Worm (Caenorhabditis elegans) whole organism, late embryonic: Measurements from ENCODE around the gene R02F2.7.

Experiments used
- ama-1 ChIP-seq: fragments of 150-350 bp; optimal IDR thresholded peaks from 2 replicates; lab custom pipeline; 2014
- ceh-9 ChIP-seq: sonication (generic microtip); optimal IDR thresholded peaks from 2 replicates; lab custom pipeline; 2016; ENCODE audit warnings: mild to moderate bottlenecking, missing genetic modification characterization, inconsistent platforms, missing compliant biosample characterization
- che-1 ChIP-seq: sonication (generic microtip); optimal IDR thresholded peaks from 2 replicates; lab custom pipeline; 2016; ENCODE audit warnings: mild to moderate bottlenecking, missing genetic modification characterization, missing compliant biosample characterization
- elt-2 ChIP-seq: sonication (generic microtip); optimal IDR thresholded peaks from 2 replicates; lab custom pipeline; 2016; ENCODE audit warnings: missing genetic modification reagents, missing genetic modification characterization, missing compliant biosample characterization
- elt-4 ChIP-seq: sonication (generic microtip); optimal IDR thresholded peaks from 2 replicates; lab custom pipeline; 2016; ENCODE audit warnings: missing genetic modification characterization, missing compliant biosample characterization
- fkh-10 ChIP-seq: fragments of 150-350 bp; optimal IDR thresholded peaks from 2 replicates; lab custom pipeline; 2014; ENCODE audit warnings: missing biosample characterization, missing genetic modification reagents, missing genetic modification characterization
- hlh-13 ChIP-seq: fragments of 200-800 bp; sonication (Bioruptor generic); optimal IDR thresholded peaks from 2 replicates; lab custom pipeline; 2018; ENCODE audit warnings: mild to moderate bottlenecking, missing genetic modification characterization, missing compliant biosample characterization
- lin-11 ChIP-seq: fragments of 200-800 bp; sonication (Bioruptor generic); optimal IDR thresholded peaks from 2 replicates; lab custom pipeline; 2018; ENCODE audit warnings: mild to moderate bottlenecking, missing genetic modification characterization, missing compliant biosample characterization
- mec-3 ChIP-seq: sonication (generic microtip); optimal IDR thresholded peaks from 2 replicates; lab custom pipeline; 2016; ENCODE audit warnings: borderline replicate concordance, missing genetic modification characterization, missing compliant biosample characterization
- pax-1 ChIP-seq: fragments of 150-350 bp; optimal IDR thresholded peaks from 2 replicates; lab custom pipeline; 2014; ENCODE audit warnings: missing biosample characterization, missing genetic modification characterization
- sox-4 ChIP-seq: sonication (generic microtip); optimal IDR thresholded peaks from 2 replicates; lab custom pipeline; 2017; ENCODE audit warnings: mild to moderate bottlenecking, missing genetic modification characterization, inconsistent platforms, missing compliant biosample characterization

DNA sequence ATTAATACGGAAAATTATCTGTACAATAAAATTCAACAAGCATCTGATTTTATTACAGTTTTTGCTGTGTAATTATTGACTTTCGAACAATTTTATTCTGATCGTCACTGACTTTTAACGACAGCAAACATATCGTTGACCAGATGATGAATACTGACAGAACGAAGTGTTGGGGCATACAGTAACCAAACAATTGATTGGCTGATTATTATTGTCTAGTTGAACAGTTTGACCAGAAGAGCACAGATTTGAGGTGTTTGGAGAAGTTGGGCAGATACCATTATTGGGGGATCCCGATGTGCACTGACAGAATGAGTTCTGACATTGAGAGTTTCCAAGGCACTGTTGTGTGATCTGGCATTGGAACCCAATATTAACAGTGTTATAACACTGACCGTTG lies 23.4 kb upstream of the R02F2.7 start:
- TF ChIP-seq sox-4 (tag; lab: Kevin White, UChicago) (no peak), ama-1 (no peak), pax-1 (no peak), hlh-13 (GFP tag; lab: Kevin White, UChicago) (no peak), fkh-10 (GFP tag; lab: Kevin White, UChicago) (no peak), elt-2 (tag; lab: Kevin White, UChicago) (no peak), che-1 (tag; lab: Kevin White, UChicago) (no peak), mec-3 (tag; lab: Kevin White, UChicago) (no peak), ceh-9 (tag; lab: Kevin White, UChicago) (no peak), elt-4 (tag; lab: Kevin White, UChicago) (no peak), lin-11 (tag; lab: Kevin White, UChicago) (no peak)
